Worm (Caenorhabditis elegans): Measurements from ENCODE around the gene acy-3.
A peak's percentile ranks its signal among the peaks of the same experiment; 100 is the strongest.

The acy-3 gene

DNA sequence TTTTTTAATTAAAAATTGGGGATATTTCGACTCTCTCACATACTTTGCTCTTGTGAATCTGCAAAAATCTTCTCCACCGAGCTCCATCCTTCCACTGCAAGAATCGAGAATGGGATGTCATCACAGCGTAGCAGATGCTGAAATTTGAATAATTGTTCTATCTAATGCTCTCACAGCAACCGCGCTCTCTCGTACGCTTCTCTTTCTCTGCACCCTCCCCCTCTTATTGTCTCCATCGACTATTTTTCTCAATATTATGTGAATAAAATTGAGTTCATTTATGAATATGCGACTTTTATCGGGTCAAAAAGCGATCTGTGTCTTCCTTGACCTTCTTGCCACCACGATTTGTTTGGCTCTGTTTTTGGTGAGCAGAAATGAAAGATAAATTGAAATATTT, 52.3 kb downstream of the acy-3 start, which contains the start of gene F34D10.3:
Gene F34D10.3, plus strand, starts transcription at position 249 of the 400 bp plus-strand sequence.
- no peak for TF ChIP-seq lir-3 (tag; optimal IDR thresholded peaks at IDR 0.05)
- TF ChIP-seq tra-1 (GFP tag; IDR thresholded peaks at IDR 0.05) = no peak
- TF ChIP-seq mes-2 (tag; optimal IDR thresholded peaks at IDR 0.05; ENCODE audit: poor library complexity, severe bottlenecking) = peak; percentile 48
- TF ChIP-seq lsy-2 (tag; optimal IDR thresholded peaks at IDR 0.05) = peak in 1 of 2 experiments; percentile 32

ce11 chrIII:3730475-3730874, 55.8 kb downstream of the acy-3 start, which contains the start of gene F34D10.8:
TSS of gene F34D10.8 (plus strand) at chrIII:3730775.
- no peak for TF ChIP-seq F37D6.2 (tag; optimal IDR thresholded peaks at IDR 0.05)
- TF ChIP-seq lin-15B (tag; optimal IDR thresholded peaks at IDR 0.05) = no peak

ce11 chrIII:3729520-3729919, 56.8 kb downstream of the acy-3 start, which contains the start of gene F34D10.9:
TSS of gene F34D10.9 (minus strand) at chrIII:3729620.
- TF ChIP-seq dmd-9 (GFP tag; IDR thresholded peaks at IDR 0.05) = no peak
- no peak for TF ChIP-seq aha-1 (tag)
- no peak for TF ChIP-seq ceh-82 (tag; optimal IDR thresholded peaks at IDR 0.05)
- TF ChIP-seq F37D6.2 (tag; optimal IDR thresholded peaks at IDR 0.05) = no peak
- no peak for TF ChIP-seq D1046.2 (GFP tag; IDR thresholded peaks at IDR 0.05)
- no peak for TF ChIP-seq nhr-237 (tag; optimal IDR thresholded peaks at IDR 0.05)
- TF ChIP-seq hlh-30 (tag; optimal IDR thresholded peaks at IDR 0.05; ENCODE audit: insufficient read depth) = no peak
- TF ChIP-seq mep-1 (tag; optimal IDR thresholded peaks at IDR 0.05) = no peak
- no peak for TF ChIP-seq nhr-77 (tag; optimal IDR thresholded peaks at IDR 0.05)
- TF ChIP-seq zfp-3 (GFP tag; conservative IDR thresholded peaks at IDR 0.05) = no peak
- TF ChIP-seq vab-7 (GFP tag; IDR thresholded peaks at IDR 0.05) = no peak
- TF ChIP-seq Y105C5A.15 (GFP tag; IDR thresholded peaks at IDR 0.05) = no peak
- TF ChIP-seq ztf-7 (tag; optimal IDR thresholded peaks at IDR 0.05) = no peak
- TF ChIP-seq tra-1 (GFP tag; IDR thresholded peaks at IDR 0.05) = no peak
- TF ChIP-seq F26F4.8 (GFP tag; conservative IDR thresholded peaks at IDR 0.05) = no peak
- TF ChIP-seq unc-130 (GFP tag; optimal IDR thresholded peaks at IDR 0.05) = no peak
- no peak for TF ChIP-seq php-3 (GFP tag; IDR thresholded peaks at IDR 0.05)

DNA sequence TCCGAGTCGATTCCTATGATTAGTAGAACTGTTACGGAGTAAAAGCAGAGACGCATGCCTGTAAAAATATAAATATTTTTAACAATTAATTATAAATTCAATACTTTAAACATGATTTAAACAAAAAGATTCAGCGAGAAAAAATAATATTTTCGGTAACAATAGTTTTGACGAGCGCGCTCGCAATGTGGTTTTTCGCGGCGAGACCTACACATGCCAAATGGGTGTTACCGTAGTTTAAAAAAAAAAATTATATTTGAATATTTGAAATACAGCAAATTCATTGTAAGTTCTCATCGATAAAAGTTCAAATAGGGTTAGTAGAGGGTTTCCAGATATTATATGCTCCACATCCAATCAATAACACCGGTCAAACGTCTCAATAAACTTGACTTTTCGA, 59.8 kb downstream of the acy-3 start, which contains the start of gene gldi-5:
Gene gldi-5, minus strand, starts transcription at position 58 of the 400 bp plus-strand sequence.
- TF ChIP-seq pha-4 (GFP tag; IDR thresholded peaks at IDR 0.05) (no peak), pha-4 (tag; optimal IDR thresholded peaks at IDR 0.05) (no peak), mxl-2 (GFP tag; conservative IDR thresholded peaks at IDR 0.05) (no peak), nhr-11 (tag; optimal IDR thresholded peaks at IDR 0.05) (no peak), zag-1 (tag; optimal IDR thresholded peaks at IDR 0.05) (no peak), nhr-10 (tag; optimal IDR thresholded peaks at IDR 0.05) (no peak), rbr-2 (tag; optimal IDR thresholded peaks at IDR 0.05) (no peak), ceh-62 (tag; optimal IDR thresholded peaks at IDR 0.05) (no peak), F49E8.2 (tag; optimal IDR thresholded peaks at IDR 0.05; ENCODE audit: borderline replicate concordance) (no peak), dpl-1 (GFP tag; optimal IDR thresholded peaks at IDR 0.05) (no peak), nhr-41 (GFP tag; IDR thresholded peaks at IDR 0.05) (no peak), zfp-3 (GFP tag; conservative IDR thresholded peaks at IDR 0.05) (no peak), dmd-9 (GFP tag; IDR thresholded peaks at IDR 0.05) (no peak), Y48G9A.11 (GFP tag; IDR thresholded peaks at IDR 0.05) (no peak), ceh-32 (tag; optimal IDR thresholded peaks at IDR 0.05; ENCODE audit: poor library complexity) (no peak), hif-1 (tag; optimal IDR thresholded peaks at IDR 0.05) (no peak), unc-130 (GFP tag; optimal IDR thresholded peaks at IDR 0.05) (no peak)

All from whole organism, L4 larva.